Fruit fly (Drosophila melanogaster): ENCODE results near the gene CG5953.

Gene CG5953

dm6 chr2L:16534174-16534835 lies 1.6 kb upstream of the CG5953 start (continued):
- peak; percentile 74; the same call in 1 of the 2 replicates for TF ChIP-seq chm (GFP tag; IDR thresholded peaks at IDR 0.05)
- peak; percentile 43 for TF ChIP-seq cg (GFP tag; optimal IDR thresholded peaks at IDR 0.05)
- TF ChIP-seq B-H1 (GFP tag; IDR thresholded peaks at IDR 0.05): no peak
- TF ChIP-seq MESR4 (GFP tag; optimal IDR thresholded peaks at IDR 0.05): no peak
- TF ChIP-seq Drgx (GFP tag; IDR thresholded peaks at IDR 0.05): peak; percentile 74
- no peak for TF ChIP-seq slp2 (GFP tag; optimal IDR thresholded peaks at IDR 0.05)
- peak; percentile 25 for TF ChIP-seq CG11723 (GFP tag; optimal IDR thresholded peaks at IDR 0.05)
- TF ChIP-seq Doc3 (GFP tag; IDR thresholded peaks at IDR 0.05; ENCODE audit: partially characterized antibody): no peak
- TF ChIP-seq CG11560 (tag; IDR thresholded peaks at IDR 0.05): no peak
- TF ChIP-seq emc (GFP tag; optimal IDR thresholded peaks at IDR 0.05): no peak
- TF ChIP-seq Dbx (GFP tag; IDR thresholded peaks at IDR 0.05): peak; percentile 50; the same call in 1 of the 3 replicates
- no peak for TF ChIP-seq CG15696 (tag; optimal IDR thresholded peaks at IDR 0.05)
- TF ChIP-seq shn (GFP tag; optimal IDR thresholded peaks at IDR 0.05): peak; percentile 10
- no peak for TF ChIP-seq Sry-β (GFP tag; optimal IDR thresholded peaks at IDR 0.05)
- TF ChIP-seq CG4282 (GFP tag; optimal IDR thresholded peaks at IDR 0.05): no peak
- TF ChIP-seq onecut (GFP tag; IDR thresholded peaks at IDR 0.05): peak; percentile 60
- TF ChIP-seq disco-r (GFP tag; optimal IDR thresholded peaks at IDR 0.05): no peak
- TF ChIP-seq CG2678 (tag; optimal IDR thresholded peaks at IDR 0.05): no peak
- no peak for TF ChIP-seq Dref (GFP tag; IDR thresholded peaks at IDR 0.05)
- TF ChIP-seq CG4820 (GFP tag; optimal IDR thresholded peaks at IDR 0.05): no peak
- TF ChIP-seq Med (GFP tag): peak; percentile 95
- TF ChIP-seq sc (optimal IDR thresholded peaks at IDR 0.05): no peak
- no peak for TF ChIP-seq sc (GFP tag; optimal IDR thresholded peaks at IDR 0.05)
- TF ChIP-seq CG3995 (GFP tag; optimal IDR thresholded peaks at IDR 0.05): no peak
- no peak for TF ChIP-seq CG14710 (tag; optimal IDR thresholded peaks at IDR 0.05)
- TF ChIP-seq unpg (GFP tag; optimal IDR thresholded peaks at IDR 0.05): peak; percentile 19
- peak; percentile 50 for TF ChIP-seq CG18599 (GFP tag; optimal IDR thresholded peaks at IDR 0.05)
- TF ChIP-seq CG9817 (tag; optimal IDR thresholded peaks at IDR 0.05): no peak
- no peak for TF ChIP-seq pzg (GFP tag; optimal IDR thresholded peaks at IDR 0.05)
- TF ChIP-seq eve (GFP tag; optimal IDR thresholded peaks at IDR 0.05): no peak
- no peak for TF ChIP-seq ems (GFP tag; optimal IDR thresholded peaks at IDR 0.05)
- no peak for TF ChIP-seq gce (GFP tag; IDR thresholded peaks at IDR 0.05)
- TF ChIP-seq CG17328 (GFP tag; IDR thresholded peaks at IDR 0.05): no peak
- TF ChIP-seq gt (GFP tag; IDR thresholded peaks at IDR 0.05): no peak
- no peak for TF ChIP-seq Lhr (GFP tag; optimal IDR thresholded peaks at IDR 0.05)
- no peak for TF ChIP-seq tx (GFP tag; optimal IDR thresholded peaks at IDR 0.05)
- TF ChIP-seq CG16779 (GFP tag; IDR thresholded peaks at IDR 0.05): no peak
- TF ChIP-seq zf30C (GFP tag; optimal IDR thresholded peaks at IDR 0.05): no peak
- TF ChIP-seq ftz-f1 (GFP tag; optimal IDR thresholded peaks at IDR 0.05): peak; percentile 60
- no peak for TF ChIP-seq CG4730 (GFP tag; IDR thresholded peaks at IDR 0.05)
- no peak for TF ChIP-seq CG18011 (GFP tag; optimal IDR thresholded peaks at IDR 0.05)
- TF ChIP-seq CG7928 (GFP tag; optimal IDR thresholded peaks at IDR 0.05): no peak
- no peak for TF ChIP-seq Neu2 (GFP tag; optimal IDR thresholded peaks at IDR 0.05; ENCODE audit: borderline replicate concordance)
- TF ChIP-seq MTF-1 (GFP tag; optimal IDR thresholded peaks at IDR 0.05; ENCODE audit: borderline replicate concordance): peak; percentile 76
- TF ChIP-seq Vsx1 (GFP tag; optimal IDR thresholded peaks at IDR 0.05): peak; percentile 68
- TF ChIP-seq Ptx1 (GFP tag; IDR thresholded peaks at IDR 0.05): no peak
- peak; percentile 77 for TF ChIP-seq sens (GFP tag)
- no peak for TF ChIP-seq cas (GFP tag; IDR thresholded peaks at IDR 0.05)
- no peak for TF ChIP-seq Dfd (GFP tag; optimal IDR thresholded peaks at IDR 0.05)
- TF ChIP-seq CG2889 (GFP tag; IDR thresholded peaks at IDR 0.05): no peak
- TF ChIP-seq HLHmδ (GFP tag; optimal IDR thresholded peaks at IDR 0.05): peak; percentile 89
